Fruit fly (Drosophila melanogaster) whole organism, embryonic: ENCODE measurements around the gene CG14034.
A peak's percentile ranks its signal among the peaks of the same experiment; 100 is the strongest.

ENCODE experiments used
- Adf1 ChIP-seq: fragments of 200-800 bp; sonication (Bioruptor generic); IDR thresholded peaks from 2 replicates; pipeline ENCODE4 v1.3.6; 2022; ENCODE audit warnings: missing biosample characterization, missing genetic modification characterization
- Aef1 ChIP-seq: fragments of 200-800 bp; sonication (Bioruptor generic); IDR thresholded peaks from 3 replicates; pipeline ENCODE4 v1.3.6; 2022; ENCODE audit warnings: missing biosample characterization, missing genetic modification characterization
- CG11504 ChIP-seq: fragments of 200-800 bp; sonication (Bioruptor generic); optimal IDR thresholded peaks from 3 replicates; lab custom pipeline; 2019; ENCODE audit warnings: missing biosample characterization, mild to moderate bottlenecking, missing genetic modification characterization, moderate library complexity
- CG1233 ChIP-seq: fragments of 200-800 bp; sonication (Bioruptor generic); optimal IDR thresholded peaks from 4 replicates; lab custom pipeline; 2018; ENCODE audit warnings: missing biosample characterization, mild to moderate bottlenecking, missing genetic modification characterization
- CG14050 ChIP-seq: fragments of 200-800 bp; sonication (Bioruptor generic); IDR thresholded peaks from 3 replicates; pipeline ENCODE4 v1.3.6; 2022; ENCODE audit warnings: missing biosample characterization, missing genetic modification characterization
- CG14965 ChIP-seq: fragments of 200-800 bp; sonication (Bioruptor generic); optimal IDR thresholded peaks from 2 replicates; lab custom pipeline; 2016; ENCODE audit warnings: missing biosample characterization, missing genetic modification characterization, borderline replicate concordance
- CG15011 ChIP-seq: fragments of 200-800 bp; sonication (Bioruptor generic); optimal IDR thresholded peaks from 3 replicates; lab custom pipeline; 2018; ENCODE audit warnings: missing biosample characterization, mild to moderate bottlenecking, missing genetic modification characterization
- CG16779 ChIP-seq: fragments of 200-800 bp; sonication (Bioruptor generic); IDR thresholded peaks from 2 replicates; pipeline ENCODE4 v1.3.6; 2022; ENCODE audit warnings: missing biosample characterization, missing genetic modification characterization
- CG17328 ChIP-seq: fragments of 200-800 bp; sonication (Bioruptor generic); IDR thresholded peaks from 2 replicates; pipeline ENCODE4 v1.3.6; 2022; ENCODE audit warnings: missing biosample characterization, missing genetic modification characterization
- CG18011 ChIP-seq: fragments of 200-800 bp; sonication (Bioruptor generic); optimal IDR thresholded peaks from 2 replicates; lab custom pipeline; 2017; ENCODE audit warnings: missing biosample characterization, missing genetic modification characterization, mild to moderate bottlenecking, moderate library complexity, missing genotype
- CG18262 ChIP-seq: fragments of 200-800 bp; optimal IDR thresholded peaks from 3 replicates; lab custom pipeline; 2019; ENCODE audit warnings: missing biosample characterization, mild to moderate bottlenecking, missing genetic modification characterization, moderate library complexity
- CG34224 ChIP-seq: fragments of 200-800 bp; sonication (Bioruptor generic); IDR thresholded peaks from 3 replicates; pipeline ENCODE4 v1.3.6; 2022; ENCODE audit warnings: missing biosample characterization, missing genetic modification characterization; ENCODE audit not compliant: partially characterized antibody
- CG4328 ChIP-seq: fragments of 200-800 bp; sonication (Bioruptor generic); optimal IDR thresholded peaks from 3 replicates; lab custom pipeline; 2017; ENCODE audit warnings: missing biosample characterization, missing genetic modification reagents, missing genetic modification characterization
- CG4820 ChIP-seq: fragments of 200-800 bp; sonication (Bioruptor generic); optimal IDR thresholded peaks from 3 replicates; lab custom pipeline; 2016; ENCODE audit warnings: missing biosample characterization, missing genetic modification characterization
- CG6254 ChIP-seq: fragments of 200-800 bp; sonication (Bioruptor generic); optimal IDR thresholded peaks from 3 replicates; lab custom pipeline; 2017; ENCODE audit warnings: mild to moderate bottlenecking, missing biosample characterization, missing genetic modification reagents, missing genetic modification characterization
- CG6813 ChIP-seq: fragments of 200-800 bp; sonication (Bioruptor generic); optimal IDR thresholded peaks from 2 replicates; lab custom pipeline; 2017; ENCODE audit warnings: missing biosample characterization, missing genetic modification characterization, mild to moderate bottlenecking, moderate library complexity, missing genetic modification reagents
- CG7271 ChIP-seq: fragments of 200-800 bp; sonication (Bioruptor generic); optimal IDR thresholded peaks from 2 replicates; lab custom pipeline; 2018; ENCODE audit warnings: missing biosample characterization, mild to moderate bottlenecking, missing genetic modification characterization, moderate library complexity
- CG7556 ChIP-seq: fragments of 200-800 bp; sonication (Bioruptor generic); optimal IDR thresholded peaks from 2 replicates; lab custom pipeline; 2017; ENCODE audit warnings: missing biosample characterization, mild to moderate bottlenecking, missing genetic modification characterization
- CG8478 ChIP-seq: fragments of >200 bp; optimal IDR thresholded peaks from 2 replicates; lab custom pipeline; 2018
- CG9727 ChIP-seq: fragments of 200-800 bp; sonication (Bioruptor generic); optimal IDR thresholded peaks from 3 replicates; lab custom pipeline; 2017; ENCODE audit warnings: missing biosample characterization, mild to moderate bottlenecking, missing genetic modification characterization
- Deaf1 ChIP-seq: fragments of 200-800 bp; optimal IDR thresholded peaks from 3 replicates; lab custom pipeline; 2019; ENCODE audit warnings: missing biosample characterization, mild to moderate bottlenecking, missing genetic modification characterization, moderate library complexity
- Dip2 ChIP-seq: fragments of 200-800 bp; sonication (Bioruptor generic); IDR thresholded peaks from 2 replicates; pipeline ENCODE4 v1.3.6; 2022; ENCODE audit warnings: missing biosample characterization, missing genetic modification characterization
- Doc3 ChIP-seq: fragments of 200-800 bp; sonication (Bioruptor generic); IDR thresholded peaks from 3 replicates; pipeline ENCODE4 v1.3.6; 2022; ENCODE audit warnings: missing biosample characterization, missing genetic modification characterization; ENCODE audit not compliant: partially characterized antibody
- HmgD ChIP-seq: fragments of 200-800 bp; sonication (Bioruptor generic); optimal IDR thresholded peaks from 3 replicates; lab custom pipeline; 2016; ENCODE audit warnings: missing biosample characterization, missing genetic modification characterization
- Kr ChIP-seq: fragments of 200-800 bp; sonication (Bioruptor generic); optimal IDR thresholded peaks from 2 replicates; lab custom pipeline; 2017; ENCODE audit warnings: missing biosample characterization, mild to moderate bottlenecking, missing genetic modification characterization
- Max ChIP-seq: fragments of 200-800 bp; sonication (Bioruptor generic); optimal IDR thresholded peaks from 2 replicates; lab custom pipeline; 2016; ENCODE audit warnings: missing biosample characterization, mild to moderate bottlenecking, missing genetic modification characterization
- Rx ChIP-seq: fragments of 200-800 bp; sonication (Bioruptor generic); IDR thresholded peaks from 2 replicates; pipeline ENCODE4 v1.3.6; 2022; ENCODE audit warnings: missing biosample characterization, missing genetic modification characterization
- Sox102F ChIP-seq: fragments of 200-800 bp; sonication (Bioruptor generic); optimal IDR thresholded peaks from 2 replicates; lab custom pipeline; 2018; ENCODE audit warnings: missing biosample characterization, mild to moderate bottlenecking, missing genetic modification characterization, moderate library complexity
- Ssrp ChIP-seq: fragments of 200-800 bp; sonication (Bioruptor generic); optimal IDR thresholded peaks from 2 replicates; lab custom pipeline; 2018; ENCODE audit warnings: missing biosample characterization, mild to moderate bottlenecking, missing genetic modification characterization, moderate library complexity
- aop ChIP-seq: fragments of 200-800 bp; sonication (Bioruptor generic); IDR thresholded peaks from 2 replicates; pipeline ENCODE4 v1.3.6; 2022; ENCODE audit warnings: missing biosample characterization, missing genetic modification characterization
- ash1 ChIP-seq: fragments of 200-800 bp; sonication (Bioruptor generic); optimal IDR thresholded peaks from 2 replicates; lab custom pipeline; 2018; ENCODE audit warnings: missing biosample characterization, mild to moderate bottlenecking, missing genetic modification characterization
- bsh ChIP-seq, 2 experiments: fragments of 200-800 bp; sonication (Bioruptor generic); optimal IDR thresholded peaks; 2 replicates each; lab custom pipeline; 2017 to 2018; ENCODE audit warnings: mild to moderate bottlenecking in 2 of 2, missing biosample characterization in 2 of 2, missing genetic modification characterization in 2 of 2, moderate library complexity in 1 of 2
- cas ChIP-seq: fragments of 200-800 bp; sonication (Bioruptor generic); IDR thresholded peaks from 2 replicates; pipeline ENCODE4 v1.3.6; 2022; ENCODE audit warnings: missing biosample characterization, missing genetic modification characterization
- crc ChIP-seq: fragments of 200-800 bp; sonication (Bioruptor generic); optimal IDR thresholded peaks from 2 replicates; lab custom pipeline; 2016; ENCODE audit warnings: missing biosample characterization, missing genetic modification characterization
- dm ChIP-seq: fragments of 200-800 bp; sonication (Bioruptor generic); optimal IDR thresholded peaks from 3 replicates; lab custom pipeline; 2016; ENCODE audit warnings: missing biosample characterization, missing genetic modification characterization
- dmrt11E ChIP-seq: fragments of 200-800 bp; sonication (Bioruptor generic); optimal IDR thresholded peaks from 3 replicates; lab custom pipeline; 2018; ENCODE audit warnings: missing biosample characterization, mild to moderate bottlenecking, missing genetic modification characterization, moderate library complexity
- en ChIP-seq: fragments of 200-800 bp; sonication (Bioruptor generic); optimal IDR thresholded peaks from 2 replicates; lab custom pipeline; 2016; ENCODE audit warnings: missing biosample characterization, missing genetic modification characterization
- grau ChIP-seq: fragments of 200-800 bp; optimal IDR thresholded peaks from 3 replicates; lab custom pipeline; 2019; ENCODE audit warnings: missing biosample characterization, mild to moderate bottlenecking, missing genetic modification characterization, moderate library complexity
- gsb-n ChIP-seq: fragments of 200-800 bp; sonication (Bioruptor generic); optimal IDR thresholded peaks from 3 replicates; lab custom pipeline; 2018; ENCODE audit warnings: missing biosample characterization, mild to moderate bottlenecking, missing genetic modification characterization
- hth ChIP-seq: fragments of >200 bp; optimal IDR thresholded peaks from 2 replicates; lab custom pipeline; 2017; ENCODE audit warnings: inconsistent platforms
- jigr1 ChIP-seq: fragments of 200-800 bp; sonication (Bioruptor generic); IDR thresholded peaks from 3 replicates; pipeline ENCODE4 v1.3.6; 2022; ENCODE audit warnings: missing biosample characterization, missing genetic modification characterization
- ken ChIP-seq: fragments of 200-800 bp; sonication (Bioruptor generic); IDR thresholded peaks from 3 replicates; pipeline ENCODE4 v1.3.6; 2022; ENCODE audit warnings: missing biosample characterization, missing genetic modification characterization
- knrl ChIP-seq: fragments of 200-800 bp; sonication (Bioruptor generic); IDR thresholded peaks from 3 replicates; pipeline ENCODE4 v1.3.6; 2022; ENCODE audit warnings: missing biosample characterization, missing genetic modification characterization; ENCODE audit not compliant: partially characterized antibody
- lbe ChIP-seq: fragments of 200-800 bp; sonication (Bioruptor generic); optimal IDR thresholded peaks from 2 replicates; lab custom pipeline; 2016; ENCODE audit warnings: missing biosample characterization, mild to moderate bottlenecking, missing genetic modification characterization
- lilli ChIP-seq: fragments of 200-800 bp; sonication (Bioruptor generic); optimal IDR thresholded peaks from 3 replicates; lab custom pipeline; 2016; ENCODE audit warnings: missing biosample characterization, missing genetic modification characterization
- pfk ChIP-seq: fragments of 200-800 bp; sonication (Bioruptor generic); optimal IDR thresholded peaks from 2 replicates; lab custom pipeline; 2018; ENCODE audit warnings: missing biosample characterization, mild to moderate bottlenecking, missing genetic modification characterization, moderate library complexity
- sd ChIP-seq: fragments of 200-800 bp; sonication (Bioruptor generic); optimal IDR thresholded peaks from 3 replicates; lab custom pipeline; 2018; ENCODE audit warnings: missing biosample characterization, mild to moderate bottlenecking, missing genetic modification characterization, moderate library complexity
- stc ChIP-seq: fragments of 200-800 bp; sonication (Bioruptor generic); IDR thresholded peaks from 2 replicates; pipeline ENCODE4 v1.3.6; 2022; ENCODE audit warnings: missing biosample characterization, missing genetic modification characterization
- tap ChIP-seq: fragments of 200-800 bp; optimal IDR thresholded peaks from 3 replicates; lab custom pipeline; 2019; ENCODE audit warnings: missing biosample characterization, mild to moderate bottlenecking, missing genetic modification characterization, moderate library complexity
- unc-4 ChIP-seq: fragments of 200-800 bp; sonication (Bioruptor generic); IDR thresholded peaks from 2 replicates; pipeline ENCODE4 v1.3.6; 2022; ENCODE audit warnings: missing biosample characterization, missing genetic modification characterization; ENCODE audit not compliant: partially characterized antibody

CG14034 gene

dm6 chr2L:5242194-5242914, 26.0 kb upstream of the CG14034 start (continued):
- TF ChIP-seq CG14965 (no peak), hth (lab: Kevin White, UChicago) (no peak), CG14050 (GFP tag; lab: Robert Waterston, UW) (no peak), CG16779 (GFP tag; lab: Robert Waterston, UW) (no peak), knrl (no peak), HmgD (no peak), Ssrp (tag; lab: Kevin White, UChicago) (no peak), Rx (GFP tag; lab: Robert Waterston, UW) (no peak), aop (no peak), ash1 (GFP tag; lab: Kevin White, UChicago) (no peak), pfk (GFP tag; lab: Kevin White, UChicago) (no peak), Aef1 (GFP tag; lab: Robert Waterston, UW) (no peak), CG7556 (GFP tag; lab: Kevin White, UChicago) (no peak), CG18262 (tag; lab: Kevin White, UChicago) (no peak), lilli (GFP tag; lab: Kevin White, UChicago) (peak; percentile 12), CG1233 (GFP tag; lab: Kevin White, UChicago) (no peak), tap (tag; lab: Kevin White, UChicago) (no peak), CG7271 (tag; lab: Kevin White, UChicago) (no peak), CG9727 (peak; percentile 17), CG4820 (GFP tag; lab: Kevin White, UChicago) (no peak), sd (tag; lab: Kevin White, UChicago) (no peak), bsh (GFP tag; optimal IDR thresholded peaks at IDR 0.05; lab: Kevin White, UChicago) (peak in 1 of 2 experiments; percentile 16), Dip2 (GFP tag; lab: Robert Waterston, UW) (no peak), lbe (GFP tag; lab: Kevin White, UChicago) (peak; percentile 28), CG15011 (GFP tag; lab: Kevin White, UChicago) (no peak), CG18011 (GFP tag; lab: Kevin White, UChicago) (no peak), stc (GFP tag; lab: Robert Waterston, UW) (no peak), Doc3 (no peak), Sox102F (GFP tag; lab: Kevin White, UChicago) (peak; percentile 24), Deaf1 (peak; percentile 48), Kr (GFP tag; lab: Kevin White, UChicago) (no peak), grau (tag; lab: Kevin White, UChicago) (peak; percentile 13), CG4328 (GFP tag; lab: Kevin White, UChicago) (no peak), gsb-n (tag; lab: Kevin White, UChicago) (no peak), ken (GFP tag; lab: Robert Waterston, UW) (peak; percentile 30; the same call in 1 of the 3 replicates), CG11504 (peak; percentile 41), cas (GFP tag; lab: Robert Waterston, UW) (no peak), jigr1 (GFP tag; lab: Robert Waterston, UW) (no peak), Adf1 (no peak), dm (GFP tag; lab: Kevin White, UChicago) (no peak), CG8478 (lab: Kevin White, UChicago) (no peak), CG6254 (GFP tag; lab: Kevin White, UChicago) (peak; percentile 1), en (GFP tag; lab: Kevin White, UChicago) (no peak), Max (GFP tag; lab: Kevin White, UChicago) (no peak), CG17328 (GFP tag; lab: Robert Waterston, UW) (no peak), CG34224 (no peak), dmrt11E (tag; lab: Kevin White, UChicago) (no peak), unc-4 (GFP tag; lab: Robert Waterston, UW) (no peak), crc (GFP tag; lab: Kevin White, UChicago) (no peak), CG6813 (GFP tag; lab: Kevin White, UChicago) (no peak)
